Worm (Caenorhabditis elegans): Measurements from ENCODE around the gene Y49E10.4.

ce11 chrIII:12349027-12349426, 34.6 kb downstream of the Y49E10.4 start:
- TF ChIP-seq nhr-12 (tag; optimal IDR thresholded peaks at IDR 0.05) (no peak), ceh-63 (GFP tag; optimal IDR thresholded peaks at IDR 0.05) (no peak), skn-1 (tag; optimal IDR thresholded peaks at IDR 0.05) (no peak), aha-1 (tag; optimal IDR thresholded peaks at IDR 0.05) (no peak), grh-1 (GFP tag; IDR thresholded peaks at IDR 0.05) (no peak), lin-39 (tag; optimal IDR thresholded peaks at IDR 0.05) (no peak), lsy-2 (tag; optimal IDR thresholded peaks at IDR 0.05) (no peak), nhr-237 (tag; optimal IDR thresholded peaks at IDR 0.05) (no peak), fkh-10 (GFP tag; optimal IDR thresholded peaks at IDR 0.05) (no peak)

Measured in whole organism, L1 larva.